Worm (Caenorhabditis elegans) whole organism, late embryonic: Measurements from ENCODE around the gene rars-2.

ENCODE experiments used
- C38D4.7 ChIP-seq: fragments of 200-800 bp; sonication (Bioruptor generic); optimal IDR thresholded peaks from 2 replicates; lab custom pipeline; 2018; ENCODE audit warnings: mild to moderate bottlenecking, missing genetic modification characterization, moderate library complexity, missing compliant biosample characterization
- F13H6.1 ChIP-seq: sonication (generic microtip); optimal IDR thresholded peaks from 2 replicates; lab custom pipeline; 2016; ENCODE audit warnings: missing genetic modification characterization, missing compliant biosample characterization
- K02D7.2 ChIP-seq: sonication (generic microtip); optimal IDR thresholded peaks from 2 replicates; lab custom pipeline; 2017; ENCODE audit warnings: mild to moderate bottlenecking, missing genetic modification characterization, missing compliant biosample characterization
- ceh-18 ChIP-seq: sonication (generic microtip); optimal IDR thresholded peaks from 2 replicates; lab custom pipeline; 2016; ENCODE audit warnings: missing genetic modification characterization, missing compliant biosample characterization
- ceh-24 ChIP-seq: sonication (generic microtip); optimal IDR thresholded peaks from 2 replicates; lab custom pipeline; 2016; ENCODE audit warnings: mild to moderate bottlenecking, missing genetic modification characterization, missing compliant biosample characterization
- ceh-34 ChIP-seq: sonication (generic microtip); optimal IDR thresholded peaks from 2 replicates; lab custom pipeline; 2016; ENCODE audit warnings: mild to moderate bottlenecking, missing genetic modification characterization, missing compliant biosample characterization
- ceh-45 ChIP-seq: fragments of 200-800 bp; sonication (Bioruptor generic); IDR thresholded peaks from 2 replicates; pipeline ENCODE4 v1.3.6; 2022; ENCODE audit warnings: missing genetic modification reagents, missing genetic modification characterization, missing compliant biosample characterization
- ceh-48 ChIP-seq: sonication (generic microtip); optimal IDR thresholded peaks from 2 replicates; lab custom pipeline; 2016; ENCODE audit warnings: missing genetic modification characterization, inconsistent platforms, missing compliant biosample characterization
- ceh-6 ChIP-seq: fragments of 200-800 bp; sonication (Bioruptor generic); optimal IDR thresholded peaks from 2 replicates; lab custom pipeline; 2018; ENCODE audit warnings: mild to moderate bottlenecking, missing genetic modification characterization, missing compliant biosample characterization
- che-1 ChIP-seq: sonication (generic microtip); optimal IDR thresholded peaks from 2 replicates; lab custom pipeline; 2016; ENCODE audit warnings: mild to moderate bottlenecking, missing genetic modification characterization, missing compliant biosample characterization
- dmd-4 ChIP-seq: sonication (generic microtip); optimal IDR thresholded peaks from 2 replicates; lab custom pipeline; 2016; ENCODE audit warnings: borderline replicate concordance, missing genetic modification characterization, missing compliant biosample characterization
- dve-1 ChIP-seq: sonication (generic microtip); optimal IDR thresholded peaks from 2 replicates; lab custom pipeline; 2017; ENCODE audit warnings: antibody characterized with exemption, mild to moderate bottlenecking, missing genetic modification characterization, missing compliant biosample characterization
- elt-4 ChIP-seq: sonication (generic microtip); optimal IDR thresholded peaks from 2 replicates; lab custom pipeline; 2016; ENCODE audit warnings: missing genetic modification characterization, missing compliant biosample characterization
- gmeb-2 ChIP-seq: sonication (generic microtip); optimal IDR thresholded peaks from 2 replicates; lab custom pipeline; 2016; ENCODE audit warnings: missing genetic modification characterization, inconsistent platforms, missing compliant biosample characterization
- hlh-13 ChIP-seq: fragments of 200-800 bp; sonication (Bioruptor generic); optimal IDR thresholded peaks from 2 replicates; lab custom pipeline; 2018; ENCODE audit warnings: mild to moderate bottlenecking, missing genetic modification characterization, missing compliant biosample characterization
- hlh-15 ChIP-seq: sonication (generic microtip); optimal IDR thresholded peaks from 2 replicates; lab custom pipeline; 2016; ENCODE audit warnings: missing genetic modification characterization, missing compliant biosample characterization
- hlh-6 ChIP-seq: sonication (generic microtip); optimal IDR thresholded peaks from 2 replicates; lab custom pipeline; 2016; ENCODE audit warnings: missing genotype, missing genetic modification characterization, missing compliant biosample characterization
- lin-11 ChIP-seq: fragments of 200-800 bp; sonication (Bioruptor generic); optimal IDR thresholded peaks from 2 replicates; lab custom pipeline; 2018; ENCODE audit warnings: mild to moderate bottlenecking, missing genetic modification characterization, missing compliant biosample characterization
- nfya-1 ChIP-seq: sonication (generic microtip); optimal IDR thresholded peaks from 2 replicates; lab custom pipeline; 2017; ENCODE audit warnings: missing genetic modification characterization, mild to moderate bottlenecking, missing compliant biosample characterization, antibody characterized with exemption, moderate library complexity
- nhr-232 ChIP-seq: sonication (generic microtip); optimal IDR thresholded peaks from 2 replicates; lab custom pipeline; 2016; ENCODE audit warnings: missing genetic modification characterization, missing compliant biosample characterization
- npax-4 ChIP-seq: sonication (generic microtip); optimal IDR thresholded peaks from 2 replicates; lab custom pipeline; 2016; ENCODE audit warnings: missing genetic modification characterization, missing compliant biosample characterization
- pag-3 ChIP-seq: sonication (generic microtip); optimal IDR thresholded peaks from 2 replicates; lab custom pipeline; 2016; ENCODE audit warnings: missing compliant biosample characterization, missing genetic modification characterization, borderline replicate concordance
- pat-9 ChIP-seq: fragments of 200-800 bp; sonication (Bioruptor generic); optimal IDR thresholded peaks from 2 replicates; lab custom pipeline; 2018; ENCODE audit warnings: mild to moderate bottlenecking, missing genetic modification characterization, moderate library complexity, missing compliant biosample characterization
- pax-1 ChIP-seq: fragments of 150-350 bp; optimal IDR thresholded peaks from 2 replicates; lab custom pipeline; 2014; ENCODE audit warnings: missing biosample characterization, missing genetic modification characterization
- pros-1 ChIP-seq: fragments of 150-350 bp; optimal IDR thresholded peaks from 2 replicates; lab custom pipeline; 2014; ENCODE audit warnings: missing biosample characterization, missing genetic modification reagents, missing genetic modification characterization
- rnt-1 ChIP-seq: sonication (generic microtip); optimal IDR thresholded peaks from 2 replicates; lab custom pipeline; 2016; ENCODE audit warnings: missing genetic modification characterization, missing compliant biosample characterization
- sox-2 ChIP-seq: fragments of 200-800 bp; sonication (Bioruptor generic); IDR thresholded peaks from 2 replicates; pipeline ENCODE4 v1.3.6; 2022; ENCODE audit warnings: missing genetic modification reagents, missing genetic modification characterization, missing compliant biosample characterization
- syd-9 ChIP-seq: sonication (generic microtip); optimal IDR thresholded peaks from 2 replicates; lab custom pipeline; 2016; ENCODE audit warnings: mild to moderate bottlenecking, missing genetic modification characterization, moderate library complexity, missing compliant biosample characterization
- unc-3 ChIP-seq, 2 experiments: fragments of 200-800 bp in 1 of 2; sonication (Bioruptor generic) in 1 of 2; sonication (generic microtip) in 1 of 2; conservative IDR thresholded peaks in 1 of 2; optimal IDR thresholded peaks in 1 of 2; 2 replicates each; pipeline versions ENCODE4 v1.3.6 to Lab custom; 2016 to 2022; ENCODE audit warnings: missing compliant biosample characterization in 2 of 2, missing genetic modification characterization in 2 of 2, missing genetic modification reagents in 1 of 2
- unc-42 ChIP-seq: sonication (generic microtip); optimal IDR thresholded peaks from 2 replicates; lab custom pipeline; 2016; ENCODE audit warnings: missing genotype, missing genetic modification characterization, missing compliant biosample characterization
- unc-55 ChIP-seq: sonication (generic microtip); optimal IDR thresholded peaks from 2 replicates; lab custom pipeline; 2017; ENCODE audit warnings: missing biosample characterization, missing genetic modification reagents, missing genetic modification characterization

rars-2 gene

DNA sequence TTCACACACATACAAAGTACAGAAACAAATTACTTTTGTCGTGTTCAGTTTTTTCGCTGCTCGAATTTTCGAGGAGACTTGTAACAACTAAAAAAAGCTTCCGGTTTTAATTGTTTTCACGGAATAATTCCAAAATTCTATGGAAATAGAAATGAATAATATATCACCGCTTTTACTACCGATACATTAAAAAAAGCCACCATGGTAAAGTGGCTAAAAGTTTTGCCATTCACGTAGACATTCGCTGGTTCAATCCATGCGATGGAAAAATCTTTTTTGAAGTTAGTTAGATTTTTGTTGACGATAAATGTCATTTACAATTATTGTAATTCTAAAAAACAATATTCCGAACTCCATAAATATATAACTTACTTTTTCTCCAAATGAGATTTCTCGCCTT is 43.4 kb downstream of the rars-2 start:
- TF ChIP-seq hlh-15 (tag; lab: Kevin White, UChicago) (no peak), unc-3 (GFP tag; conservative IDR thresholded peaks at IDR 0.05; lab: Robert Waterston, UW) (no peak), unc-3 (tag; optimal IDR thresholded peaks at IDR 0.05; lab: Kevin White, UChicago) (no peak)

DNA sequence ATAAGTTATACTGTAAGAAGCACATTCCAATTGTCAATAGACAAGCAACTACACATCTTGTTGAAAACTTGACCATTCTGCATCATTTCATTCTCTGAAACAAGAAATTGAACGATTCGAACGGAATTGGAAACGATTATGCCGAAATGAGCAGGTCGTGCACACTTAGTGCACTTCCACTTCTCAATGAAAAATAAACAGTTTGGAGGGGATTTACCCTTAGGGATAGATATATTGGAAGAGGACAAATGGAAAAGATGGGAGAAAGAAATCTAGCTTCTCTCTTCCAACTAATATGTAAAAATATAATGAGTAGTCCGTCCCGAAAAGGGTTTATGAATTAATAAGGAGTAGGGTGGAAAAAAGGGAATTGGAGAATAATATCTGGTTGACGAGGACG is 43.8 kb downstream of the rars-2 start, which contains the start of gene hst-3.1:
Gene hst-3.1, minus strand, starts transcription at position 101 of the 400 bp plus-strand sequence.
- TF ChIP-seq F13H6.1 (tag; lab: Kevin White, UChicago), result no peak
- no peak for TF ChIP-seq che-1 (tag; lab: Kevin White, UChicago)
- TF ChIP-seq K02D7.2 (tag; lab: Kevin White, UChicago), result no peak
- no peak for TF ChIP-seq syd-9 (tag; lab: Kevin White, UChicago)
- no peak for TF ChIP-seq dve-1 (tag; lab: Kevin White, UChicago)
- no peak for TF ChIP-seq lin-11 (tag; lab: Kevin White, UChicago)
- TF ChIP-seq ceh-24 (tag; lab: Kevin White, UChicago), result no peak
- TF ChIP-seq, all 69 proteins: peak for 0

DNA sequence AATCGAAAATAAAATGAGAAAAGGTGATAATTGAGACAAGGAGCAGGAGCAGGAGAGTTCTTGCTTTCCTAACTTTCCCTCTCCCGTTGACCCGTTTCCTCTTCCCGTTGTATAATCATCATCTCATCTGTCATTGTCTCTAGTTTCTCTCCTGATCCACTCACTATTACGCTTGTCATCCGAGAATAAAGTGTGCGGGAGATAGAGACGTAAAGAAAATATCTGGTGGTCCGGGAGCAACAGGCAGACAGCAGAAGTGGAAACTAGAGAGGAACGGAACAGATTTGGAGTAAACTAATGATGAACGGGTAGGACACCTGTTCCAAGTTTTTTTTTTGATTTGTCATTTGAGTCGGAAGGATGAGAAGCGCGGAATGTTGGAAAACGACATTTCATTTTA is 44.9 kb downstream of the rars-2 start:
- TF ChIP-seq ceh-18 (tag; lab: Kevin White, UChicago), result peak; percentile 46
- no peak for TF ChIP-seq npax-4 (tag; lab: Kevin White, UChicago)
- TF ChIP-seq ceh-6 (GFP tag; lab: Kevin White, UChicago), result no peak
- TF ChIP-seq sox-2 (GFP tag; lab: Robert Waterston, UW), result no peak
- TF ChIP-seq rnt-1 (tag; lab: Kevin White, UChicago), result peak; percentile 17
- TF ChIP-seq unc-55 (GFP tag; lab: Kevin White, UChicago), result peak; percentile 96

DNA sequence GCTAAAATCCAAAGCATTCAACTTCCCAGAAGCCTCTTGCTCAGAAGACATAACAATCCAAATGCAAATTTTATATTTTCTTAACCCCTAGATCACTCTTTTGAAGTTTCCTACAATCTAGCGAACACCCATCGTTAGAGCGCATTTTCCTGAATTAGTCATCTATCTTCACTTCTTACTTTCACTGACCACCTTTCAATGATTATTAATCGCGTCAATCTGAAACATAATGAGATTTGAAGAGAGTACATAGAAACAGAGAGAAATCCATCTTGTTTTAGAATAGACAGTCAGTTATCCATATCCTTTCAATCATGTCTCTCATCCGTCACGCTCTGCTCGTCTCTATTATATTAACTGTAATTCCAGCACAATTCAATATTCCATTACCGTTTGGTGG is 45.9 kb downstream of the rars-2 start, which contains the start of gene F40H3.3:
Gene F40H3.3, plus strand, starts transcription at position 280 of the 400 bp plus-strand sequence.
- no peak for TF ChIP-seq elt-4
- TF ChIP-seq dmd-4, result no peak
- no peak for TF ChIP-seq ceh-48 (tag; lab: Kevin White, UChicago)
- no peak for TF ChIP-seq pag-3
- TF ChIP-seq unc-42 (tag; lab: Kevin White, UChicago), result no peak
- no peak for TF ChIP-seq pros-1 (tag; lab: Kevin White, UChicago)
- TF ChIP-seq npax-4 (tag; lab: Kevin White, UChicago), result no peak
- no peak for TF ChIP-seq nfya-1 (tag; lab: Kevin White, UChicago)
- no peak for TF ChIP-seq ceh-45 (GFP tag; lab: Robert Waterston, UW)
- no peak for TF ChIP-seq C38D4.7 (GFP tag; lab: Kevin White, UChicago)
- TF ChIP-seq rnt-1 (tag; lab: Kevin White, UChicago), result no peak
- no peak for TF ChIP-seq ceh-34 (tag; lab: Kevin White, UChicago)
- no peak for TF ChIP-seq hlh-13
- no peak for TF ChIP-seq che-1 (tag; lab: Kevin White, UChicago)
- TF ChIP-seq K02D7.2 (tag; lab: Kevin White, UChicago), result no peak
- no peak for TF ChIP-seq pat-9
- no peak for TF ChIP-seq pax-1 (tag; lab: Kevin White, UChicago)
- TF ChIP-seq ceh-18 (tag; lab: Kevin White, UChicago), result no peak

DNA sequence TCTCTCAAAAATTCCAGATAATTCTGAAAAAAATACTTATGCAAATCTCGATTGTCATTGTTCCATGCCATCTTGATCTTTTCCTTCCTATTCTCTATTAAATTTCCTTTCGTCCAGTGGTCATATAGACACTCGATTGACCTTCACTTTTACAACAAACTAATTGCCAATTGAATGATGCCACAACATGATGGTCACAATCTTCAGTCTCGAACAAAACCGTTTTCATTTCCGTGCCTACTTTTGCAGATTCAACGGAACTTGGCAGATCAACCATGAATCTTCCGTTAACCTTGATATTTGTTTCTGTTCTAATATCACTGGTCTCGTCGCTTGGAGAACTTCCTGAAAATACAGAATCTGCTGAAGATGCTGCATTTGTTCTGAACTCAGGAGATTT is 48.0 kb downstream of the rars-2 start, which contains the start of gene F40H3.2:
Gene F40H3.2, plus strand, starts transcription at position 250 of the 400 bp plus-strand sequence.
- TF ChIP-seq unc-55 (GFP tag; lab: Kevin White, UChicago) (no peak), nhr-232 (tag; lab: Kevin White, UChicago) (no peak), hlh-6 (tag; lab: Kevin White, UChicago) (no peak)

DNA sequence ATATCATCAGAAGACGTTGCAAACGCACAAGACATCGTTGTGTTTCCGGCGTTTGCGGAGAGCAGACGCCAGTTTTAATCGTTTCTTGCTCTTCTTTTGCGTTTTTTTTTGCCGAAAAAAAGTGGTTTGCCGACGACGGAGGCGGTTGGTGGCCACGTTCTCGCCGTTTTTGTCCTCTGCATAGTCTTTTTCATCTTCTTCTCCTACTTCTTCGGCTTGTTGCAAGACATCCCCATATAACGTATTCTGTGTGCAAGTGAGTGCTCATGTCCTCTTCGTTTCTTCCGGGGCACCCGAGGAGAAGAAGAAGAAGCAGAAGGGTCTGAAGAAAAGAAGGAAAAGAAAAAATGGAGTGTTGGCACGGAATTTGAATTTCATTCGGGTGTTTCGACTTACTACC is 49.7 kb downstream of the rars-2 start:
- TF ChIP-seq gmeb-2 (tag; lab: Kevin White, UChicago) (no peak), ceh-48 (tag; lab: Kevin White, UChicago) (no peak), unc-42 (tag; lab: Kevin White, UChicago) (peak; percentile 12)
- TF ChIP-seq, all 69 proteins: peak for 1
